Fruit fly (Drosophila melanogaster) whole organism, embryonic: Measurements from ENCODE around the gene Nup43.

Experiments
- BEAF-32 ChIP-seq: fragments of 200-800 bp; sonication (Bioruptor generic); optimal IDR thresholded peaks from 3 replicates; lab custom pipeline; 2017; ENCODE audit warnings: missing biosample characterization, missing genetic modification characterization, mild to moderate bottlenecking, moderate library complexity, missing genetic modification reagents
- CG10267 ChIP-seq: fragments of 200-800 bp; sonication (Bioruptor generic); optimal IDR thresholded peaks from 2 replicates; lab custom pipeline; 2018; ENCODE audit warnings: missing biosample characterization, mild to moderate bottlenecking, missing genetic modification characterization, moderate library complexity
- CG10959 ChIP-seq: fragments of 200-800 bp; sonication (Bioruptor generic); IDR thresholded peaks from 2 replicates; pipeline ENCODE4 v1.3.6; 2022; ENCODE audit warnings: missing biosample characterization, missing genetic modification characterization
- CG11093 ChIP-seq: fragments of 200-800 bp; sonication (Bioruptor generic); IDR thresholded peaks from 3 replicates; pipeline ENCODE4 v1.3.6; 2022; ENCODE audit warnings: missing biosample characterization, missing genetic modification characterization
- CG12219 ChIP-seq: fragments of 200-800 bp; sonication (Bioruptor generic); optimal IDR thresholded peaks from 3 replicates; lab custom pipeline; 2018; ENCODE audit warnings: missing biosample characterization, mild to moderate bottlenecking, missing genetic modification characterization
- CG12299 ChIP-seq: fragments of 200-800 bp; sonication (Bioruptor generic); optimal IDR thresholded peaks from 2 replicates; lab custom pipeline; 2018; ENCODE audit warnings: missing biosample characterization, mild to moderate bottlenecking, missing genetic modification characterization
- CG14014 ChIP-seq: fragments of 200-800 bp; sonication (Bioruptor generic); IDR thresholded peaks from 2 replicates; pipeline ENCODE4 v1.3.6; 2022; ENCODE audit warnings: missing biosample characterization, missing genetic modification characterization
- CG14965 ChIP-seq: fragments of 200-800 bp; sonication (Bioruptor generic); optimal IDR thresholded peaks from 2 replicates; lab custom pipeline; 2016; ENCODE audit warnings: missing biosample characterization, missing genetic modification characterization, borderline replicate concordance
- CG17568 ChIP-seq: fragments of 200-800 bp; sonication (Bioruptor generic); optimal IDR thresholded peaks from 2 replicates; lab custom pipeline; 2018; ENCODE audit warnings: missing biosample characterization, mild to moderate bottlenecking, missing genetic modification characterization, moderate library complexity
- CG2129 ChIP-seq: fragments of 200-800 bp; sonication (Bioruptor generic); IDR thresholded peaks from 2 replicates; pipeline ENCODE4 v1.3.6; 2022; ENCODE audit warnings: missing biosample characterization, missing genetic modification characterization; ENCODE audit not compliant: partially characterized antibody
- CG2889 ChIP-seq: fragments of 200-800 bp; sonication (Bioruptor generic); IDR thresholded peaks from 3 replicates; pipeline ENCODE4 v1.3.6; 2022; ENCODE audit warnings: missing biosample characterization, missing genetic modification characterization
- CG33557 ChIP-seq: fragments of 200-800 bp; sonication (Bioruptor generic); optimal IDR thresholded peaks from 2 replicates; lab custom pipeline; 2019; ENCODE audit warnings: missing biosample characterization, mild to moderate bottlenecking, missing genetic modification characterization, moderate library complexity
- CG34224 ChIP-seq: fragments of 200-800 bp; sonication (Bioruptor generic); IDR thresholded peaks from 3 replicates; pipeline ENCODE4 v1.3.6; 2022; ENCODE audit warnings: missing biosample characterization, missing genetic modification characterization; ENCODE audit not compliant: partially characterized antibody
- CG3847 ChIP-seq: fragments of 200-800 bp; sonication (Bioruptor generic); IDR thresholded peaks from 2 replicates; pipeline ENCODE4 v1.3.6; 2022; ENCODE audit warnings: missing biosample characterization, missing genetic modification characterization
- CG4404 ChIP-seq: fragments of 200-800 bp; sonication (Bioruptor generic); IDR thresholded peaks from 2 replicates; pipeline ENCODE4 v1.3.6; 2022; ENCODE audit warnings: missing biosample characterization, missing genetic modification characterization
- CG6272 ChIP-seq: fragments of 200-800 bp; sonication (Bioruptor generic); IDR thresholded peaks from 2 replicates; pipeline ENCODE4 v1.3.6; 2022; ENCODE audit warnings: missing biosample characterization, missing genetic modification characterization
- CG6689 ChIP-seq: fragments of 200-800 bp; sonication (Bioruptor generic); IDR thresholded peaks from 2 replicates; pipeline ENCODE4 v1.3.6; 2022; ENCODE audit warnings: missing biosample characterization, missing genetic modification characterization
- CG6765 ChIP-seq: fragments of 200-800 bp; sonication (Bioruptor generic); optimal IDR thresholded peaks from 3 replicates; lab custom pipeline; 2017; ENCODE audit warnings: missing biosample characterization, mild to moderate bottlenecking, missing genetic modification characterization
- CG6854 ChIP-seq: fragments of 200-800 bp; sonication (Bioruptor generic); optimal IDR thresholded peaks from 3 replicates; lab custom pipeline; 2017; ENCODE audit warnings: missing biosample characterization, mild to moderate bottlenecking, missing genetic modification characterization
- CG7786 ChIP-seq: fragments of 200-800 bp; sonication (Bioruptor generic); optimal IDR thresholded peaks from 2 replicates; lab custom pipeline; 2016; ENCODE audit warnings: missing biosample characterization, missing genetic modification characterization
- CG7963 ChIP-seq: fragments of 200-800 bp; sonication (Bioruptor generic); IDR thresholded peaks from 3 replicates; pipeline ENCODE4 v1.3.6; 2022; ENCODE audit warnings: missing biosample characterization, missing genetic modification characterization; ENCODE audit not compliant: partially characterized antibody
- CG8388 ChIP-seq: fragments of 200-800 bp; sonication (Bioruptor generic); optimal IDR thresholded peaks from 2 replicates; lab custom pipeline; 2019; ENCODE audit warnings: missing biosample characterization, mild to moderate bottlenecking, missing genetic modification characterization, moderate library complexity
- CG8478 ChIP-seq: fragments of >200 bp; optimal IDR thresholded peaks from 2 replicates; lab custom pipeline; 2018
- CG9609 ChIP-seq: fragments of 200-800 bp; sonication (Bioruptor generic); optimal IDR thresholded peaks from 3 replicates; lab custom pipeline; 2016; ENCODE audit warnings: missing biosample characterization, missing genetic modification characterization
- CTCF ChIP-seq: fragments of 200-800 bp; sonication (Bioruptor generic); optimal IDR thresholded peaks from 2 replicates; lab custom pipeline; 2017; ENCODE audit warnings: missing biosample characterization, mild to moderate bottlenecking, missing genetic modification characterization, moderate library complexity
- Camta ChIP-seq: fragments of 200-800 bp; sonication (Bioruptor generic); optimal IDR thresholded peaks from 2 replicates; lab custom pipeline; 2016; ENCODE audit warnings: missing biosample characterization, missing genetic modification characterization
- E2f2 ChIP-seq: fragments of 200-800 bp; sonication (Bioruptor generic); IDR thresholded peaks from 2 replicates; pipeline ENCODE4 v1.3.6; 2022; ENCODE audit warnings: missing biosample characterization, missing genetic modification characterization
- Ets97D ChIP-seq: fragments of 200-800 bp; sonication (Bioruptor generic); optimal IDR thresholded peaks from 3 replicates; lab custom pipeline; 2016; ENCODE audit warnings: missing biosample characterization, missing genetic modification characterization
- Fer1 ChIP-seq: fragments of 200-800 bp; sonication (Bioruptor generic); optimal IDR thresholded peaks from 2 replicates; lab custom pipeline; 2017; ENCODE audit warnings: missing biosample characterization, mild to moderate bottlenecking, missing genetic modification characterization
- HLH4C ChIP-seq: fragments of 200-800 bp; sonication (Bioruptor generic); IDR thresholded peaks from 3 replicates; pipeline ENCODE4 v1.3.6; 2022; ENCODE audit warnings: missing biosample characterization, missing genetic modification characterization; ENCODE audit not compliant: partially characterized antibody
- HLH54F ChIP-seq: fragments of 200-800 bp; sonication (Bioruptor generic); optimal IDR thresholded peaks from 3 replicates; lab custom pipeline; 2016; ENCODE audit warnings: missing biosample characterization, missing genetic modification characterization
- MTF-1 ChIP-seq: fragments of 200-800 bp; sonication (Bioruptor generic); optimal IDR thresholded peaks from 2 replicates; lab custom pipeline; 2018; ENCODE audit warnings: missing biosample characterization, mild to moderate bottlenecking, missing genetic modification characterization, borderline replicate concordance
- Max ChIP-seq: fragments of 200-800 bp; sonication (Bioruptor generic); optimal IDR thresholded peaks from 2 replicates; lab custom pipeline; 2016; ENCODE audit warnings: missing biosample characterization, mild to moderate bottlenecking, missing genetic modification characterization
- Med ChIP-seq: fragments of 200-800 bp; sonication (Bioruptor generic); peaks from one replicate; lab custom pipeline; 2016; ENCODE audit warnings: missing biosample characterization, missing genetic modification characterization, mild to moderate bottlenecking, inconsistent platforms, moderate library complexity
- Sox102F ChIP-seq: fragments of 200-800 bp; sonication (Bioruptor generic); optimal IDR thresholded peaks from 2 replicates; lab custom pipeline; 2018; ENCODE audit warnings: missing biosample characterization, mild to moderate bottlenecking, missing genetic modification characterization, moderate library complexity
- Spps ChIP-seq: fragments of 200-800 bp; sonication (Bioruptor generic); optimal IDR thresholded peaks from 2 replicates; lab custom pipeline; 2018; ENCODE audit warnings: missing biosample characterization, mild to moderate bottlenecking, missing genetic modification characterization
- Xbp1 ChIP-seq: fragments of 200-800 bp; sonication (Bioruptor generic); optimal IDR thresholded peaks from 3 replicates; lab custom pipeline; 2016; ENCODE audit warnings: missing biosample characterization, mild to moderate bottlenecking, missing genetic modification characterization
- abd-A ChIP-seq: fragments of 200-800 bp; sonication (Bioruptor generic); optimal IDR thresholded peaks from 3 replicates; lab custom pipeline; 2019; ENCODE audit warnings: missing biosample characterization, mild to moderate bottlenecking, missing genetic modification characterization, moderate library complexity
- amos ChIP-seq: fragments of 200-800 bp; sonication (Bioruptor generic); IDR thresholded peaks from 2 replicates; pipeline ENCODE4 v1.3.6; 2022; ENCODE audit warnings: missing biosample characterization, missing genetic modification characterization; ENCODE audit not compliant: partially characterized antibody
- caup ChIP-seq: fragments of 200-800 bp; sonication (Bioruptor generic); optimal IDR thresholded peaks from 3 replicates; lab custom pipeline; 2017; ENCODE audit warnings: missing biosample characterization, mild to moderate bottlenecking, missing genetic modification characterization, moderate library complexity; ENCODE audit not compliant: severe bottlenecking
- dysf ChIP-seq: fragments of 200-800 bp; sonication (Bioruptor generic); IDR thresholded peaks from 3 replicates; pipeline ENCODE4 v1.3.6; 2022; ENCODE audit warnings: missing biosample characterization, missing genetic modification characterization
- hth ChIP-seq: fragments of >200 bp; optimal IDR thresholded peaks from 2 replicates; lab custom pipeline; 2017; ENCODE audit warnings: inconsistent platforms
- lilli ChIP-seq: fragments of 200-800 bp; sonication (Bioruptor generic); optimal IDR thresholded peaks from 3 replicates; lab custom pipeline; 2016; ENCODE audit warnings: missing biosample characterization, missing genetic modification characterization
- luna ChIP-seq: fragments of 200-800 bp; sonication (Bioruptor generic); optimal IDR thresholded peaks from 2 replicates; lab custom pipeline; 2016; ENCODE audit warnings: missing biosample characterization, missing genetic modification characterization
- odd ChIP-seq: fragments of 200-800 bp; sonication (Bioruptor generic); optimal IDR thresholded peaks from 2 replicates; lab custom pipeline; 2017; ENCODE audit warnings: missing biosample characterization, mild to moderate bottlenecking, missing genetic modification characterization
- p53 ChIP-seq: fragments of 200-800 bp; sonication (Bioruptor generic); optimal IDR thresholded peaks from 2 replicates; lab custom pipeline; 2016; ENCODE audit warnings: missing biosample characterization, missing genetic modification characterization
- psq ChIP-seq: fragments of 200-800 bp; sonication (Bioruptor generic); optimal IDR thresholded peaks from 2 replicates; lab custom pipeline; 2017; ENCODE audit warnings: missing biosample characterization, missing genetic modification characterization
- row ChIP-seq: fragments of 200-800 bp; sonication (Bioruptor generic); IDR thresholded peaks from 3 replicates; pipeline ENCODE4 v1.3.6; 2022; ENCODE audit warnings: missing biosample characterization, missing genetic modification characterization
- sens-2 ChIP-seq: fragments of 200-800 bp; sonication (Bioruptor generic); IDR thresholded peaks from 2 replicates; pipeline ENCODE4 v1.3.6; 2022; ENCODE audit warnings: missing biosample characterization, missing genetic modification characterization
- unc-4 ChIP-seq: fragments of 200-800 bp; sonication (Bioruptor generic); IDR thresholded peaks from 2 replicates; pipeline ENCODE4 v1.3.6; 2022; ENCODE audit warnings: missing biosample characterization, missing genetic modification characterization; ENCODE audit not compliant: partially characterized antibody
- z ChIP-seq: fragments of 200-800 bp; sonication (Bioruptor generic); IDR thresholded peaks from 3 replicates; pipeline ENCODE4 v1.3.6; 2022; ENCODE audit warnings: missing biosample characterization, missing genetic modification characterization

The Nup43 gene

DNA sequence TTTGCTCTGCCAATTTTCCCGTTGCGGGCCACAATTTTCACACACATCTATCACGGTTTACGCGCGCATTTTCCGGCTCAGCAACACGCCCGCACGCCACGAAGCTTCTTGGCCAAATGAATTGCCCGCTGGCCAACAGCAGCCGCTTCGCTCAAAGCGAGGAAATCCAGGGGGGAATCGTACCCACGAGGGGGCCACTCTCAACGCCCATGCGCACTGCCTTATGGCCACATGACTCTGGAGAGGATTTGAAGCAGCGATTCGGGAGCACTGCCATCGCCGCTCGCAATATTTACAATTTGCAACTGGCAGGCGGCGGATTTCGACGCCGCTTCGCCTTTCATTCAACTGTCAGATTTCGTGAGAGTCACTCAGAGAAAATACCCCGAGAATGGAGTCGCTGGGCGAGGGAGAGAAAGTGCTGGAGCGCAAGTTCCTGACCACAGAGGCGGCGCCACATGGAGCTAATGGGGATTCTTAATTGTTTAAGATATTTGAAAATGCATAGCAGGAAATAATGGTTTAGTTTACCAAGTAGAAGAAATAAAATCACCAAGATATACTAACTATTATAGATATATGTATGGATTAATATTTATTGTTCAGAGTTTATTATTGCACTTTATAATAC, 5.7 kb upstream of the Nup43 start, which contains the start of gene CG15803 (continued):
- no peak for TF ChIP-seq CG12299 (tag; lab: Kevin White, UChicago)
- TF ChIP-seq CG6272 (GFP tag; lab: Robert Waterston, UW), result no peak
- no peak for TF ChIP-seq Xbp1 (GFP tag; lab: Kevin White, UChicago)
- no peak for TF ChIP-seq MTF-1 (GFP tag; lab: Kevin White, UChicago)
- no peak for TF ChIP-seq CG14965 (GFP tag; lab: Kevin White, UChicago)
- no peak for TF ChIP-seq Ets97D
- peak; percentile 76 for TF ChIP-seq abd-A (tag; lab: Kevin White, UChicago)
- TF ChIP-seq z (GFP tag; lab: Robert Waterston, UW), result peak; percentile 59; the same call in 1 of the 3 replicates
- no peak for TF ChIP-seq E2f2 (GFP tag; lab: Robert Waterston, UW)
- no peak for TF ChIP-seq CG10267 (tag; lab: Kevin White, UChicago)
- TF ChIP-seq CG7786 (GFP tag; lab: Kevin White, UChicago), result no peak
- TF ChIP-seq CG2889, result no peak
- no peak for TF ChIP-seq BEAF-32 (GFP tag; lab: Kevin White, UChicago)
- no peak for TF ChIP-seq CG3847 (GFP tag; lab: Robert Waterston, UW)
- no peak for TF ChIP-seq CG14014 (GFP tag; lab: Robert Waterston, UW)
- TF ChIP-seq CG9609 (GFP tag; lab: Kevin White, UChicago), result no peak
- TF ChIP-seq HLH54F (GFP tag; lab: Kevin White, UChicago), result no peak
- TF ChIP-seq luna (GFP tag; lab: Kevin White, UChicago), result no peak
- 0 out of 2 replicates have a peak, but pooled peaks have one; percentile 15 for TF ChIP-seq unc-4 (GFP tag; lab: Robert Waterston, UW)
- TF ChIP-seq amos (GFP tag; lab: Robert Waterston, UW), result no peak; the same call in 1 of the 2 replicates
- TF ChIP-seq HLH4C (GFP tag; lab: Robert Waterston, UW), result no peak
- no peak for TF ChIP-seq Camta (GFP tag; lab: Kevin White, UChicago)
- no peak for TF ChIP-seq CG6765
- no peak for TF ChIP-seq CG6854 (GFP tag; lab: Kevin White, UChicago)
- peak; percentile 55; the same call in 2 of the 3 replicates for TF ChIP-seq row (GFP tag; lab: Robert Waterston, UW)
- no peak for TF ChIP-seq psq
- no peak for TF ChIP-seq CTCF (GFP tag; lab: Kevin White, UChicago)
- no peak for TF ChIP-seq CG8388 (GFP tag; lab: Kevin White, UChicago)
- TF ChIP-seq Spps (tag; lab: Kevin White, UChicago), result no peak
- TF ChIP-seq CG12219 (GFP tag; lab: Kevin White, UChicago), result no peak
- TF ChIP-seq Fer1, result peak; percentile 6
- no peak for TF ChIP-seq CG8478 (lab: Kevin White, UChicago)
- no peak for TF ChIP-seq CG6689 (GFP tag; lab: Robert Waterston, UW)
- no peak for TF ChIP-seq sens-2 (GFP tag; lab: Robert Waterston, UW)
- no peak for TF ChIP-seq CG17568 (GFP tag; lab: Kevin White, UChicago)
- no peak for TF ChIP-seq CG33557 (GFP tag; lab: Kevin White, UChicago)
- TF ChIP-seq CG34224 (GFP tag; lab: Robert Waterston, UW), result no peak; the same call in 2 of the 3 replicates
- peak; percentile 67 for TF ChIP-seq Med (GFP tag; lab: Kevin White, UChicago)
- no peak for TF ChIP-seq odd (GFP tag; lab: Kevin White, UChicago)
- TF ChIP-seq lilli, result peak; percentile 24
- no peak for TF ChIP-seq dysf (GFP tag; lab: Robert Waterston, UW)
- no peak for TF ChIP-seq CG4404
- no peak for TF ChIP-seq Max (GFP tag; lab: Kevin White, UChicago)
- TF ChIP-seq Sox102F (GFP tag; lab: Kevin White, UChicago), result no peak
- TF ChIP-seq p53 (GFP tag; lab: Kevin White, UChicago), result no peak
- no peak for TF ChIP-seq CG11093
- no peak for TF ChIP-seq CG10959 (GFP tag; lab: Robert Waterston, UW)
- no peak for TF ChIP-seq CG7963 (GFP tag; lab: Robert Waterston, UW)
- no peak for TF ChIP-seq caup
- TF ChIP-seq CG2129, result no peak
- TF ChIP-seq hth (lab: Kevin White, UChicago), result no peak
